Fruit fly (Drosophila melanogaster) whole organism, embryonic: ENCODE results near the gene CG16812.
A peak's percentile ranks its signal among the peaks of the same experiment; 100 is the strongest.

ENCODE experiments used
- Adf1 ChIP-seq: fragments of 200-800 bp; sonication (Bioruptor generic); IDR thresholded peaks from 2 replicates; pipeline ENCODE4 v1.3.6; 2022; ENCODE audit warnings: missing biosample characterization, missing genetic modification characterization
- Antp ChIP-seq: fragments of 200-800 bp; sonication (Bioruptor generic); optimal IDR thresholded peaks from 3 replicates; lab custom pipeline; 2016; ENCODE audit warnings: missing biosample characterization, missing genetic modification characterization
- Atf6 ChIP-seq: fragments of 200-800 bp; sonication (Bioruptor generic); IDR thresholded peaks from 2 replicates; pipeline ENCODE4 v1.3.6; 2022; ENCODE audit warnings: missing biosample characterization, missing genetic modification characterization
- Awh ChIP-seq: fragments of 200-800 bp; sonication (Bioruptor generic); IDR thresholded peaks from 2 replicates; pipeline ENCODE4, ENCODE4 v1.3.6; 2022; ENCODE audit warnings: missing biosample characterization, missing genetic modification characterization
- B-H2 ChIP-seq: fragments of 200-800 bp; sonication (Bioruptor generic); optimal IDR thresholded peaks from 2 replicates; lab custom pipeline; 2018; ENCODE audit warnings: missing biosample characterization, mild to moderate bottlenecking, missing genetic modification characterization
- CG11085 ChIP-seq: fragments of 200-800 bp; sonication (Bioruptor generic); IDR thresholded peaks from 2 replicates; pipeline ENCODE4 v1.3.6; 2022; ENCODE audit warnings: missing biosample characterization, missing genetic modification characterization
- CG11398 ChIP-seq: fragments of 200-800 bp; sonication (Bioruptor generic); optimal IDR thresholded peaks from 2 replicates; lab custom pipeline; 2016; ENCODE audit warnings: missing biosample characterization, missing genetic modification characterization
- CG12659 ChIP-seq: fragments of 200-800 bp; sonication (Bioruptor generic); optimal IDR thresholded peaks from 3 replicates; lab custom pipeline; 2017; ENCODE audit warnings: mild to moderate bottlenecking, missing biosample characterization, missing genetic modification reagents, missing genetic modification characterization
- CG13424 ChIP-seq: fragments of 200-800 bp; sonication (Bioruptor generic); optimal IDR thresholded peaks from 2 replicates; lab custom pipeline; 2019; ENCODE audit warnings: missing biosample characterization, mild to moderate bottlenecking, missing genetic modification characterization, moderate library complexity
- CG15479 ChIP-seq: fragments of 200-800 bp; sonication (Bioruptor generic); optimal IDR thresholded peaks from 3 replicates; lab custom pipeline; 2019; ENCODE audit warnings: missing biosample characterization, mild to moderate bottlenecking, missing genetic modification characterization, moderate library complexity
- CG2120 ChIP-seq: fragments of 200-800 bp; sonication (Bioruptor generic); optimal IDR thresholded peaks from 3 replicates; lab custom pipeline; 2016; ENCODE audit warnings: missing biosample characterization, missing genetic modification characterization
- CG32767 ChIP-seq: fragments of 200-800 bp; sonication (Bioruptor generic); IDR thresholded peaks from 2 replicates; pipeline ENCODE4 v1.3.6; 2022; ENCODE audit warnings: missing biosample characterization, missing genetic modification characterization
- CG4730 ChIP-seq: fragments of 200-800 bp; sonication (Bioruptor generic); IDR thresholded peaks from 2 replicates; pipeline ENCODE4 v1.3.6; 2022; ENCODE audit warnings: missing biosample characterization, missing genetic modification characterization
- CG5180 ChIP-seq: fragments of 200-800 bp; sonication (Bioruptor generic); optimal IDR thresholded peaks from 3 replicates; lab custom pipeline; 2017; ENCODE audit warnings: missing biosample characterization, missing genetic modification characterization, mild to moderate bottlenecking, moderate library complexity, missing genetic modification reagents
- CG5953 ChIP-seq: fragments of 200-800 bp; sonication (Bioruptor generic); IDR thresholded peaks from 2 replicates; pipeline ENCODE4 v1.3.6; 2022; ENCODE audit warnings: missing biosample characterization, missing genetic modification characterization
- CG6683 ChIP-seq: fragments of 200-800 bp; sonication (Bioruptor generic); optimal IDR thresholded peaks from 2 replicates; lab custom pipeline; 2017; ENCODE audit warnings: missing biosample characterization, mild to moderate bottlenecking, missing genetic modification characterization, missing genetic modification reagents
- CG6791 ChIP-seq: fragments of 200-800 bp; sonication (Bioruptor generic); IDR thresholded peaks from 3 replicates; pipeline ENCODE4 v1.3.6; 2022; ENCODE audit warnings: missing biosample characterization, missing genetic modification characterization; ENCODE audit not compliant: partially characterized antibody
- CG6854 ChIP-seq: fragments of 200-800 bp; sonication (Bioruptor generic); optimal IDR thresholded peaks from 3 replicates; lab custom pipeline; 2017; ENCODE audit warnings: missing biosample characterization, mild to moderate bottlenecking, missing genetic modification characterization
- CG7786 ChIP-seq: fragments of 200-800 bp; sonication (Bioruptor generic); optimal IDR thresholded peaks from 2 replicates; lab custom pipeline; 2016; ENCODE audit warnings: missing biosample characterization, missing genetic modification characterization
- CG8089 ChIP-seq: fragments of 200-800 bp; sonication (Bioruptor generic); optimal IDR thresholded peaks from 3 replicates; lab custom pipeline; 2016; ENCODE audit warnings: missing biosample characterization, missing genetic modification characterization
- CG9727 ChIP-seq: fragments of 200-800 bp; sonication (Bioruptor generic); optimal IDR thresholded peaks from 3 replicates; lab custom pipeline; 2017; ENCODE audit warnings: missing biosample characterization, mild to moderate bottlenecking, missing genetic modification characterization
- CG9817 ChIP-seq: fragments of 200-800 bp; sonication (Bioruptor generic); optimal IDR thresholded peaks from 2 replicates; lab custom pipeline; 2018; ENCODE audit warnings: missing biosample characterization, mild to moderate bottlenecking, missing genetic modification characterization, moderate library complexity
- CrebB ChIP-seq: fragments of 200-800 bp; sonication (Bioruptor generic); optimal IDR thresholded peaks from 3 replicates; lab custom pipeline; 2018; ENCODE audit warnings: missing biosample characterization, mild to moderate bottlenecking, missing genetic modification characterization
- D ChIP-seq, 2 experiments: fragments of 200-800 bp in 1 of 2; fragments of >200 bp in 1 of 2; sonication (Bioruptor generic) in 1 of 2; optimal IDR thresholded peaks; 2 replicates in 1 of 2; 3 replicates in 1 of 2; lab custom pipeline; 2017; ENCODE audit warnings: mild to moderate bottlenecking in 1 of 2, missing biosample characterization in 1 of 2, missing genetic modification characterization in 1 of 2, missing genetic modification reagents in 1 of 2
- Eip74EF ChIP-seq, 2 experiments: fragments of 200-800 bp in 1 of 2; fragments of >200 bp in 1 of 2; sonication (Bioruptor generic) in 1 of 2; optimal IDR thresholded peaks; 2 replicates each; lab custom pipeline; 2017 to 2019; ENCODE audit warnings: missing biosample characterization in 2 of 2, missing genetic modification characterization in 2 of 2, mild to moderate bottlenecking in 1 of 2, moderate library complexity in 1 of 2
- PHDP ChIP-seq: fragments of 200-800 bp; sonication (Bioruptor generic); optimal IDR thresholded peaks from 3 replicates; lab custom pipeline; 2018; ENCODE audit warnings: missing biosample characterization, mild to moderate bottlenecking, missing genetic modification characterization, moderate library complexity
- Sox102F ChIP-seq: fragments of 200-800 bp; sonication (Bioruptor generic); optimal IDR thresholded peaks from 2 replicates; lab custom pipeline; 2018; ENCODE audit warnings: missing biosample characterization, mild to moderate bottlenecking, missing genetic modification characterization, moderate library complexity
- Stat92E ChIP-seq, 3 experiments: fragments of >200 bp in 2 of 3; fragments of 200-800 bp in 1 of 3; sonication (Bioruptor generic) in 1 of 3; optimal IDR thresholded peaks; 2 replicates each; lab custom pipeline; 2017 to 2019; ENCODE audit warnings: missing biosample characterization in 3 of 3, missing genetic modification characterization in 3 of 3, mild to moderate bottlenecking in 1 of 3, moderate library complexity in 1 of 3
- Usf ChIP-seq: fragments of 200-800 bp; sonication (Bioruptor generic); optimal IDR thresholded peaks from 2 replicates; lab custom pipeline; 2017; ENCODE audit warnings: missing genotype, missing biosample characterization, missing genetic modification characterization
- Xbp1 ChIP-seq: fragments of 200-800 bp; sonication (Bioruptor generic); optimal IDR thresholded peaks from 3 replicates; lab custom pipeline; 2016; ENCODE audit warnings: missing biosample characterization, mild to moderate bottlenecking, missing genetic modification characterization
- bsh ChIP-seq, 2 experiments: fragments of 200-800 bp; sonication (Bioruptor generic); optimal IDR thresholded peaks; 2 replicates each; lab custom pipeline; 2017 to 2018; ENCODE audit warnings: mild to moderate bottlenecking in 2 of 2, missing biosample characterization in 2 of 2, missing genetic modification characterization in 2 of 2, moderate library complexity in 1 of 2
- dm ChIP-seq: fragments of 200-800 bp; sonication (Bioruptor generic); optimal IDR thresholded peaks from 3 replicates; lab custom pipeline; 2016; ENCODE audit warnings: missing biosample characterization, missing genetic modification characterization
- ewg ChIP-seq: fragments of 200-800 bp; sonication (Bioruptor generic); optimal IDR thresholded peaks from 3 replicates; lab custom pipeline; 2017; ENCODE audit warnings: mild to moderate bottlenecking, missing biosample characterization, missing genetic modification reagents, missing genetic modification characterization
- fd96Cb ChIP-seq: fragments of 200-800 bp; sonication (Bioruptor generic); optimal IDR thresholded peaks from 2 replicates; lab custom pipeline; 2018; ENCODE audit warnings: missing biosample characterization, mild to moderate bottlenecking, missing genetic modification characterization, moderate library complexity
- ftz-f1 ChIP-seq: fragments of 200-800 bp; sonication (Bioruptor generic); optimal IDR thresholded peaks from 2 replicates; lab custom pipeline; 2016; ENCODE audit warnings: missing biosample characterization, missing genetic modification characterization
- gro ChIP-seq: fragments of 200-800 bp; sonication (Bioruptor generic); optimal IDR thresholded peaks from 2 replicates; lab custom pipeline; 2016; ENCODE audit warnings: missing biosample characterization, missing genetic modification characterization
- mam ChIP-seq: fragments of 200-800 bp; sonication (Bioruptor generic); optimal IDR thresholded peaks from 3 replicates; lab custom pipeline; 2016; ENCODE audit warnings: missing biosample characterization, missing genetic modification characterization
- mirr ChIP-seq: fragments of 200-800 bp; sonication (Bioruptor generic); optimal IDR thresholded peaks from 3 replicates; lab custom pipeline; 2018; ENCODE audit warnings: missing biosample characterization, mild to moderate bottlenecking, missing genetic modification characterization
- nau ChIP-seq: fragments of 200-800 bp; sonication (Bioruptor generic); optimal IDR thresholded peaks from 3 replicates; lab custom pipeline; 2017; ENCODE audit warnings: missing biosample characterization, mild to moderate bottlenecking, missing genetic modification characterization, missing genetic modification reagents
- nom ChIP-seq: fragments of 200-800 bp; sonication (Bioruptor generic); optimal IDR thresholded peaks from 2 replicates; lab custom pipeline; 2017; ENCODE audit warnings: missing biosample characterization, missing genetic modification characterization, mild to moderate bottlenecking, moderate library complexity, missing genetic modification reagents
- onecut ChIP-seq: fragments of 200-800 bp; sonication (Bioruptor generic); IDR thresholded peaks from 2 replicates; pipeline ENCODE4 v1.3.6; 2022; ENCODE audit warnings: missing biosample characterization, missing genetic modification characterization
- rib ChIP-seq: fragments of 200-800 bp; sonication (Bioruptor generic); IDR thresholded peaks from 2 replicates; pipeline ENCODE4 v1.3.6; 2022; ENCODE audit warnings: missing biosample characterization, missing genetic modification characterization
- sd ChIP-seq: fragments of 200-800 bp; sonication (Bioruptor generic); optimal IDR thresholded peaks from 3 replicates; lab custom pipeline; 2018; ENCODE audit warnings: missing biosample characterization, mild to moderate bottlenecking, missing genetic modification characterization, moderate library complexity
- shn ChIP-seq: fragments of 200-800 bp; sonication (Bioruptor generic); optimal IDR thresholded peaks from 3 replicates; lab custom pipeline; 2016; ENCODE audit warnings: missing biosample characterization, missing genetic modification characterization
- slbo ChIP-seq: fragments of 200-800 bp; sonication (Bioruptor generic); IDR thresholded peaks from 2 replicates; pipeline ENCODE4 v1.3.6; 2022; ENCODE audit warnings: missing biosample characterization, missing genetic modification characterization
- tll ChIP-seq, 2 experiments: fragments of 200-800 bp in 1 of 2; fragments of >200 bp in 1 of 2; sonication (Bioruptor generic) in 1 of 2; optimal IDR thresholded peaks; 2 replicates each; lab custom pipeline; 2017 to 2019; ENCODE audit warnings: missing biosample characterization in 2 of 2, missing genetic modification characterization in 2 of 2, mild to moderate bottlenecking in 1 of 2, moderate library complexity in 1 of 2
- tup ChIP-seq: fragments of 200-800 bp; sonication (Bioruptor generic); optimal IDR thresholded peaks from 2 replicates; lab custom pipeline; 2016; ENCODE audit warnings: missing biosample characterization, mild to moderate bottlenecking, missing genetic modification characterization, moderate library complexity
- vvl ChIP-seq: fragments of 200-800 bp; sonication (Bioruptor generic); IDR thresholded peaks from 2 replicates; pipeline ENCODE4 v1.3.6; 2022; ENCODE audit warnings: missing biosample characterization, missing genetic modification characterization

Gene CG16812

DNA sequence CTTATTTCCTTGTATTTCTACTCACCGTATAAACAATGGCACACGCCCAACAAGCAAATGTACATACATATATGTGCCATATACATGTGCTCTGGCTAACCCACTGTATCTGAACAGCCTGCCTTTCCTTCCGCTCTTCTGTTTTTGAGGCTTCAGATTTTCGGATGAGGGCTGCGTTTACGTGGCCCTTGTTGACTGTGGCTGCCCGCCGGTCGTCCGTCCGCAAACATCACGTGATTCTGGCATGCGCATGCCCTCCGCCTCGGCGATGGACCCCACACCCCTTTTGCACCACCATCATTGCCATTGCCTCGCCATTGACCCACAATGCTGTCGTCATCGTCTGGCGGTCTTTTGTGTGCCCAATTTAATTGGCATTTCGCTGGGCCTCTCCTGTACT lies 17.1 kb upstream of the CG16812 start (continued):
- TF ChIP-seq CG2120 (GFP tag; lab: Kevin White, UChicago) (peak; percentile 5), tll (GFP tag; optimal IDR thresholded peaks at IDR 0.05; lab: Kevin White, UChicago) (peak in 1 of 2 experiments; percentile 64), slbo (GFP tag; lab: Robert Waterston, UW) (peak; percentile 15; the same call in 1 of the 2 replicates), rib (0 out of 2 replicates have a peak, but pooled peaks have one; percentile 20), CG11085 (GFP tag; lab: Robert Waterston, UW) (no peak), CG13424 (tag; lab: Kevin White, UChicago) (peak; percentile 29), nau (no peak), CG11398 (GFP tag; lab: Kevin White, UChicago) (peak; percentile 53), Usf (GFP tag; lab: Kevin White, UChicago) (peak; percentile 18), CG12659 (GFP tag; lab: Kevin White, UChicago) (peak; percentile 21), CG9727 (GFP tag; lab: Kevin White, UChicago) (peak; percentile 70), PHDP (tag; lab: Kevin White, UChicago) (peak; percentile 29), Eip74EF (GFP tag; optimal IDR thresholded peaks at IDR 0.05; lab: Kevin White, UChicago) (peak in 1 of 2 experiments; percentile 61), mam (GFP tag; lab: Kevin White, UChicago) (no peak), nom (GFP tag; lab: Kevin White, UChicago) (peak; percentile 53), CG6683 (GFP tag; lab: Kevin White, UChicago) (peak; percentile 64), D (optimal IDR thresholded peaks at IDR 0.05; lab: Kevin White, UChicago) (no peak), D (GFP tag; optimal IDR thresholded peaks at IDR 0.05; lab: Kevin White, UChicago) (peak; percentile 37), CG9817 (no peak), CG7786 (GFP tag; lab: Kevin White, UChicago) (peak; percentile 6), sd (peak; percentile 84), CG15479 (peak; percentile 12), Atf6 (GFP tag; lab: Robert Waterston, UW) (peak; percentile 45; the same call in 1 of the 2 replicates), gro (no peak), CG6791 (GFP tag; lab: Robert Waterston, UW) (no peak), CG4730 (GFP tag; lab: Robert Waterston, UW) (0 out of 2 replicates have a peak, but pooled peaks have one; percentile 24), bsh (GFP tag; optimal IDR thresholded peaks at IDR 0.05; lab: Kevin White, UChicago) (peak in 1 of 2 experiments; percentile 18), CG6854 (GFP tag; lab: Kevin White, UChicago) (peak; percentile 63), tup (no peak), mirr (GFP tag; lab: Kevin White, UChicago) (peak; percentile 71), CG8089 (GFP tag; lab: Kevin White, UChicago) (peak; percentile 24), shn (GFP tag; lab: Kevin White, UChicago) (peak; percentile 5), CG32767 (GFP tag; lab: Robert Waterston, UW) (peak; percentile 59; the same call in 1 of the 2 replicates), CG5953 (GFP tag; lab: Robert Waterston, UW) (0 out of 2 replicates have a peak, but pooled peaks have one; percentile 27), ftz-f1 (GFP tag; lab: Kevin White, UChicago) (peak; percentile 95), onecut (GFP tag; lab: Robert Waterston, UW) (peak; percentile 54), CrebB (tag; lab: Kevin White, UChicago) (peak; percentile 54), Adf1 (GFP tag; lab: Robert Waterston, UW) (peak; percentile 36; the same call in 1 of the 2 replicates), vvl (peak; percentile 60; the same call in 1 of the 2 replicates), dm (GFP tag; lab: Kevin White, UChicago) (peak; percentile 8), Antp (GFP tag; lab: Kevin White, UChicago) (peak; percentile 12), Xbp1 (peak; percentile 47), fd96Cb (tag; lab: Kevin White, UChicago) (no peak), Awh (peak; percentile 49; the same call in 1 of the 2 replicates), B-H2 (GFP tag; lab: Kevin White, UChicago) (peak; percentile 43), Stat92E (GFP tag; optimal IDR thresholded peaks at IDR 0.05; lab: Kevin White, UChicago) (no peak), ewg (GFP tag; lab: Kevin White, UChicago) (peak; percentile 92), CG5180 (GFP tag; lab: Kevin White, UChicago) (peak; percentile 38), Sox102F (peak; percentile 14)
